Worm (Caenorhabditis elegans): Measurements from ENCODE around the gene chpf-1.

The chpf-1 gene

ce11 chrV:10203435-10204009 lies at the start of gene chpf-1:
Gene chpf-1 (minus strand): TSS chrV:10203485.
- no peak for TF ChIP-seq unc-62 (GFP tag; optimal IDR thresholded peaks at IDR 0.05)

ce11 chrV:10252682-10253081 lies 49.4 kb upstream of the chpf-1 start:
- TF ChIP-seq unc-62 (GFP tag; optimal IDR thresholded peaks at IDR 0.05), result no peak

ce11 chrV:10249515-10249914 lies 46.2 kb upstream of the chpf-1 start:
- no peak for TF ChIP-seq unc-62 (GFP tag; optimal IDR thresholded peaks at IDR 0.05)

DNA sequence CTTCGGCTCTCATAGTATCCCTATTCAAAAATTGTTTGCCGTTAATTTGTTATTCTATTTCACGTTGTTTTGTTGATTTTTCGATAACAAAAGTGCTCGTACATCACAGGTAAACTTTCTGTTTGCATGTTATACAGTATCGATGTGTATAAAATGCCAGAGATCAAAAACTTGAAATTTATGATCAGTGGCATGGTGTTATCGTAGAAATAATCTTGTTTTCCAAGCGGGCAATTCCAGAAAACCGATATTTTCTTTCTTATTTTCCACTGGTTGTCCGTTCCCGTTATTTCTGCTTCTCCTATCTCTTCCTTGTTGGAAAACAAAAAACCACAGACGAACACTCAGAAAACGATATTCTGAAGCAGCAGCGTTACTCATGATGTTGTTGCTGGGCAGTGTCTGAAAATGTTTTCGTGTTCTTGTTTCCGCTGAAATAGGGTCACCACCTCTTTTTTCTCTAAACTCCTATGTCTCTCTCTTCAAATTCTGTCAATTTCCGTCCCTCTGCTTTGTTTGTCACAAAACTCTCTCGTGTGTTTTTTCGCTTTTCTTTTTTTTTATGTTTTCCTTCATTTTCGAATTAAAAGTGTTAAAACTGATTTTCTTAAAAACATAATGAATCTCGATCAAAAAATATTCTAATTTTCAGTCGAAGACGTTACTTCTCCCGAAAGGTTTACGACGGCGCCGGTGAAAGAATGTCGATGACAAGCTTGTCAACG lies 45.1 kb upstream of the chpf-1 start, which contains the start of gene akt-1:
Gene akt-1, plus strand, starts transcription at position 651 of the 725 bp plus-strand sequence.
- TF ChIP-seq unc-62 (GFP tag; optimal IDR thresholded peaks at IDR 0.05), result no peak

ce11 chrV:10247673-10248239 lies 44.5 kb upstream of the chpf-1 start:
- TF ChIP-seq unc-62 (GFP tag; optimal IDR thresholded peaks at IDR 0.05), result no peak

DNA sequence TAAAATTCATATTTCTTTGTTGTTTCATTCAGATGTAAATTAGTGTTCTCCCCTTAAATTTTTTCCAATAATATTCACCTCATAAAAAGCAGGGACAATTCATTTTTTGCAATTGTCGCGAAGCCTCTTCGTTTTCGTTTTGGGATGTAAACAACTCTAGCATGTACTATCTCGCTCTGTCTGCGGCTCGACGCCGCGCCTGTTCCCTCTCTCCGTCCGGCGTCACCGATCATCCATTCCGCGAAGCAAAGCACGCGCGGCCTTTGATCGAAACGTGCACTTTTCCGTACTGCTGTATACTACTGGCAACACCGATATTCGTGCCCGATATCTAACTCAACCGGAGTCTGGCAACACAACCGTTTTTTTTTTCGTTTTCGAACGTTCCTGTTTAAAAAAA lies 43.7 kb upstream of the chpf-1 start:
- TF ChIP-seq unc-62 (GFP tag; optimal IDR thresholded peaks at IDR 0.05), result no peak

- no peak for TF ChIP-seq unc-62 (GFP tag; optimal IDR thresholded peaks at IDR 0.05)
These were observed 43.2 kb upstream of the chpf-1 start for ce11 chrV:10246443-10246885.

ce11 chrV:10245615-10246014 lies 42.3 kb upstream of the chpf-1 start:
- TF ChIP-seq unc-62 (GFP tag; optimal IDR thresholded peaks at IDR 0.05), result no peak

DNA sequence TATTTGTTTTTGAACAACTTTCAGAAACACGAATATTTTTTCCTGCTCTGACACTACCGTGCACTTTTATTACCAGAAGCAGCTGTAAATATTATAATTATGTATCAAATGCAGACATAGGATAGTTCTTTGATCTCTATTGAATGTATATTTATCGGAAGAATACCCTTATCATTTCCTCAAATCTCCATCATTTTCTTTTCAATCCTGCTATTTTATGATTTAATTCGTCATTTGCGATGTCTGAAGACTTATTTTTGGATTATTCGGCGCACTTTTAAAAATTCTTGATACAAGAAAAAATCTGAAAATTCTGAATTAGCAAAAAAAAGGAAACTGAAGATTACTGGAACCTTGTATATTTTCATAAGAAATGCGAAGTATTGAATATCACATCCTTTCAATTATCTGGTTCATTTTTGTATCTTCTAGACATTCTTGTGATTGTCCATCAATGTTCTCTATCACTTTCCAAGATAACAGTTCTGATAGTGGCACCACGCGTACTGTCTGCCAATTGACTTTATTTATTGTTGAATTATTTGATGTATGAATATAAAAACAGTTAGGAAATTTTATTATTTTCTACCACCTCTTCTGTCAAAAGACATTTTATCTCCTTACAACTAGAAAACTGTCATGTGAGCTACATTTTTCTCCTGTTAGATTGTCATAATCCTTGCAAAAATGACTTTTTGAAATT lies 40.9 kb upstream of the chpf-1 start:
- TF ChIP-seq unc-62 (GFP tag; optimal IDR thresholded peaks at IDR 0.05), result no peak

DNA sequence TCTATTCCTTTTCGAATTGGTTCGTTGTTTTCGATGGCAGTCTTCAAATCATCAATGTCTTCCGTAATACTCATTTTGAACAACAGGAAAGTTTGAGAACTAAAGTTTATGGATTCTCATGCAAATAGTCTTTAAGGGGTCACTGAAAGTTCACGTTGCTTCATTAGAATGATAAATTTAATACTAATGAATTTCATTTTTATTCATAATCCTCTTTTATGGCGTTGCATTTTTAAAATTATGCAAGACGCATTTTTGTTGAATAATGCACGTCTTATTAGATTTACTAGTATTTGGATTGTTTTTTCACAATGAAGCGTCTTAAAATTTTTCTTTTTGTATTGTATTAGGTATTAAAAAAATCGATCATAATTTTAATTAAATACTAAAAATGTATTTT lies 39.8 kb upstream of the chpf-1 start, which contains the start of gene C12D8.9:
Gene C12D8.9, minus strand, starts transcription at position 101 of the 400 bp plus-strand sequence.
- no peak for TF ChIP-seq unc-62 (GFP tag; optimal IDR thresholded peaks at IDR 0.05)

DNA sequence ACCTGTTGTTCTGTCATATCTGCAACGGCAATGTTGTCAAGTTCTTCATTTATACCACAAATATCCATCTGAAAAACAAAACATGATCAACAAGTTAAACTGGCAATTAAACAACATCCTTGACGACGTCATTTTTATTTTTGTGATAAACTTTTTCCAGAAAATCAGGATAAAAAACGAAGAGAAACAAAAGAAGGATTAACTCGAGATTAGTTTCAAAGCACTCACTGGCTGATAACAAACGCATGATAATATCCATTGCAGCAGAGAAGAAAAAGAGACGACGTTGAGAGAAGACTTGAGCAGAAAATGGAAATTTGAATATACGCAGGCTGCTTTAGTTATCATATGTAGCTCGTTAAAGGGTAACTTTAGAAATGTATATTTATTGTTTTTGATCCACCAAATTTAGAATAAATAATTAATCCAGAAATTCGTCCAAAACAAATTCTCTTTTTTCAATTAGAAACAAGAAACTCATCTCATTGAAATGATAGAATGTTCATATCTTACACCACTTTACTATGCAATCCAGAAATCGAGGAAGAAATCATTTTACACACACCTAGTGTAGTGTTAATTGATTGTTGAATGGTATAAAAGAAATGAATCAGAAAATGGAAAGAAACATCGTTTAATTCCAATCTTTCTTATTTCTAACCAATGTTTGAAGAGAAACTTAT lies 38.0 kb upstream of the chpf-1 start, which contains the start of the genes C12D8.21 and col-148:
Gene C12D8.21, minus strand, starts transcription at position 68 of the 683 bp plus-strand sequence.
Gene col-148, plus strand, starts transcription at position 633 of the 683 bp plus-strand sequence.
- TF ChIP-seq unc-62 (GFP tag; optimal IDR thresholded peaks at IDR 0.05), result no peak

DNA sequence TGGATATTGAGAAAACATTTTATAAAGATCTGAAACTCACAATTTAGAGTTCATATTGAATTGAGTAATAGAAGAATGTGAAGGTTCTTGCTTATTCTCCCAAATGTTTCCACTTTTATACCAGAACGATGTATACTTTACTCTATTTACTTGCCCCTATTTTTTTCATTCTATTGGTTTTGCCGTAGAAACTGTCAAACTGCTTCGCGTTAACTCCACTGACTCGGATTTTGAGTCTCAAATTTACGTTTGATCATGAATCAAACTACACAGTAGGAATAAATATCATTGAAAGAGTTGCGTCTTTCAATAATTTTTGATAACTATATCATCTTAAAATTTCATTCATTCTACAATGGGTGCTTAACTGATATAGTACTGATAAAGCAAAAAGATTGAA lies 36.6 kb upstream of the chpf-1 start, which contains the start of gene fipr-8:
Gene fipr-8, minus strand, starts transcription at position 101 of the 400 bp plus-strand sequence.
- TF ChIP-seq unc-62 (GFP tag; optimal IDR thresholded peaks at IDR 0.05), result no peak

DNA sequence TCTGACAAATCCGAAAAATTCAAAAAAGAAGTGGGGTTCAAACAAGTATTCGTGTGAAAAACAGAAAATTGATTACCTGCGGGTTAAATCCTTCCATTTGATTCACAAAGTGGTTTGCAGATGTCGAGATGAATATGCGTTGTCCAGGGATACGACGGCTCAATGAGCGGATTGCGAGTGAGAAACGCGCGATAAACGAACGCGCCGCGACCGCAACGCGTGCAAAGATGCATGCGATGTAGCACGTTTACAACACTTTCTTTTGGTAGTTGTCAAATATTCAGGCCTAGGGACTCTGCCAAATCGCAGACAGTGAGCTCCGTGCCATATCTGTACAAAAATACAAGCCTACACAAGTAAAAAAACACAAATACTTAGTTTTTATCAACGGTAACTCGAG lies 35.4 kb upstream of the chpf-1 start, which contains the start of gene fubl-1:
Gene fubl-1, minus strand, starts transcription at position 202 of the 400 bp plus-strand sequence.
- no peak for TF ChIP-seq unc-62 (GFP tag; optimal IDR thresholded peaks at IDR 0.05)

DNA sequence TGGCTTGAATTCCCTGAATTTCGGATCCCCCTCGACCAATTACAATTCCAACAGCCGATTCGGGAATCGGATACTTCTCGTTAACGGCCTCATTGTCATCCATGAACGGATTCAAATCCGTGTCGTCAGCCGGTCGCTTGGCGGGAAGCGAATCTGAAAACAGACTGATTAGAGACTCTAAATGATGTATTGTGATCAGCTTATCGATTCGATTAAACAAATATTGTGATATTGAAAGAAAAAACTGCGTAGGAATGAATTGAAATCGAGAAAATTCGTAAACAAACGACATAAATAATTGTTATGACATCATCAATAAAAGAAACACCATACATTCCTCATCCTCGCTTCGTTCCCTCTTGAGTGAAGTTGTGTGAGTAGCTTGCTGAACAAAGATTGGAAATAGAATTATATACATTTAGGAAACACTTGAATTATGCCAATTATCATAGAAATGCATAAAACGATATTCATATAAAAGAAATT lies 34.7 kb upstream of the chpf-1 start:
- no peak for TF ChIP-seq unc-62 (GFP tag; optimal IDR thresholded peaks at IDR 0.05)

DNA sequence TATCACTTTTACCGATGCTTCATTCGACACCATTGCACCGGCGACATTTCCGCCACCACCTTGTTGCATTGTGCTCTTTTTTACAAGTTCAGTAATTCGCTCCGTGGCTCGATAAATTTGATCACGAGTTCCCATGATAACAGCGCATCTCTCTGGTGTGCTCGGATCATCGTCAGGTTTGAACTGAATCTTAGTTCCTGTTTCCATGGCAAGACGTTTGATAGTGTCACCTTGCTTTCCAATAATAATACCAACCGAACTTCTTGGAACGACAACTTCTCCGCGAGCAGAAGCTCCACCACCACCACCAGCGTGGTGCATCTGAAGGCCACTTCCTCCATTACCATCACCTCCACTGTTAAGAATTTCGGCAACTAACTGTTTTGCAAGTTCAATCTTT lies 33.9 kb upstream of the chpf-1 start:
- TF ChIP-seq unc-62 (GFP tag; optimal IDR thresholded peaks at IDR 0.05), result no peak

Data from whole organism, dauer.